Worm (Caenorhabditis elegans) whole organism, young adult: ENCODE results near the gene C28D4.18.

Experiments used
- K11D2.4 ChIP-seq: fragments of 200-800 bp; sonication (Bioruptor generic); IDR thresholded peaks from 2 replicates; pipeline ENCODE4 v1.3.6; 2022; ENCODE audit warnings: missing genetic modification reagents, missing genetic modification characterization, missing compliant biosample characterization
- ZK185.1 ChIP-seq: sonication (generic microtip); optimal IDR thresholded peaks from 2 replicates; lab custom pipeline; 2016; ENCODE audit warnings: mild to moderate bottlenecking, missing genetic modification characterization, missing compliant biosample characterization; ENCODE audit not compliant: poor library complexity, severe bottlenecking
- ama-1 ChIP-seq, 3 experiments: fragments of 150-350 bp in 1 of 3; sonication (generic microtip) in 2 of 3; optimal IDR thresholded peaks; 2 replicates each; lab custom pipeline; 2014 to 2018; ENCODE audit warnings: missing biosample characterization in 2 of 3, missing genetic modification characterization in 2 of 3, missing genetic modification reagents in 2 of 3
- lin-54 ChIP-seq: fragments of 200-800 bp; sonication (Bioruptor generic); optimal IDR thresholded peaks from 2 replicates; lab custom pipeline; 2018; ENCODE audit warnings: mild to moderate bottlenecking, missing genetic modification characterization, missing compliant biosample characterization
- madf-10 ChIP-seq: sonication (generic microtip); optimal IDR thresholded peaks from 2 replicates; lab custom pipeline; 2016; ENCODE audit warnings: mild to moderate bottlenecking, missing genetic modification characterization, missing compliant biosample characterization
- pbrm-1 ChIP-seq: fragments of 200-800 bp; sonication (Bioruptor generic); IDR thresholded peaks from 2 replicates; pipeline ENCODE4 v1.3.6; 2022; ENCODE audit warnings: missing genetic modification reagents, missing genetic modification characterization, missing compliant biosample characterization
- pha-4 ChIP-seq: fragments of 150-350 bp; sonication (generic microtip); optimal IDR thresholded peaks from 2 replicates; lab custom pipeline; 2014; ENCODE audit warnings: missing biosample characterization, missing genetic modification reagents, missing genetic modification characterization
- unc-130 ChIP-seq: sonication (generic microtip); optimal IDR thresholded peaks from 2 replicates; lab custom pipeline; 2016; ENCODE audit warnings: missing genetic modification reagents, missing genetic modification characterization, missing compliant biosample characterization
- unc-62 ChIP-seq: fragments of 150-350 bp; optimal IDR thresholded peaks from 2 replicates; lab custom pipeline; 2014; ENCODE audit warnings: missing biosample characterization, missing genetic modification reagents, missing genetic modification characterization
- ztf-22 ChIP-seq: fragments of 200-800 bp; sonication (Bioruptor generic); optimal IDR thresholded peaks from 2 replicates; lab custom pipeline; 2018; ENCODE audit warnings: mild to moderate bottlenecking, missing genetic modification characterization, moderate library complexity, missing compliant biosample characterization

DNA sequence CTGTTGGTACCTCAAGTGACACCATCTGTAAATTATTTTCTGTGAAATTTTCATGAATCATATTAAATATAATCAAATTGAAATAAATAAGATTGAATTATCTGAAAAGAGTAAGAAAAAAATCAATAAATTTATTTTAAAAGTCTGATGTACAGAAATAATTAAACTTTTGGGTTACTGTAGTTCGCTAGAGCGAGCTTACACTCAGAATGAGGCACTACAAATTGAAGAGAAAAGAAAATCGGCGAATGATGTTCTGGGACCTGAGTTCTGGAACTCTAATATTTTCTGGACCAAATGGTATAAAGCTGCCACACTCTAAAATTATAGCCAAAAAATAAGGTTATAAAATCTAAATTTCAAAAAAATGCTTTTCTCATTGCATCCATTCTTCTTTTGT is 8.8 kb downstream of the C28D4.18 start:
- TF ChIP-seq ZK185.1 (no peak), K11D2.4 (no peak), unc-62 (GFP tag; lab: Kevin White, UChicago) (no peak), lin-54 (GFP tag; lab: Kevin White, UChicago) (no peak), ztf-22 (no peak), unc-130 (GFP tag; lab: Kevin White, UChicago) (no peak), ama-1 (optimal IDR thresholded peaks at IDR 0.05; lab: Kevin White, UChicago) (no peak), ama-1 (GFP tag; optimal IDR thresholded peaks at IDR 0.05; lab: Kevin White, UChicago) (no peak), pha-4 (tag; lab: Kevin White, UChicago) (no peak), pbrm-1 (GFP tag; lab: Robert Waterston, UW) (no peak), madf-10 (tag; lab: Kevin White, UChicago) (no peak)
